Fruit fly (Drosophila melanogaster) whole organism, embryonic: ENCODE measurements around the gene CG17300.

Experiments used
- br ChIP-seq: fragments of >200 bp; optimal IDR thresholded peaks from 2 replicates; lab custom pipeline; 2017
- chm ChIP-seq: fragments of 200-800 bp; sonication (Bioruptor generic); IDR thresholded peaks from 2 replicates; pipeline ENCODE4 v1.3.6; 2022; ENCODE audit warnings: missing biosample characterization, missing genetic modification characterization
- pum ChIP-seq: fragments of 200-800 bp; sonication (Bioruptor generic); optimal IDR thresholded peaks from 2 replicates; lab custom pipeline; 2016; ENCODE audit warnings: missing biosample characterization, missing genetic modification characterization
- rib ChIP-seq: fragments of 200-800 bp; sonication (Bioruptor generic); IDR thresholded peaks from 2 replicates; pipeline ENCODE4 v1.3.6; 2022; ENCODE audit warnings: missing biosample characterization, missing genetic modification characterization

dm6 chr3L:13100438-13100837 is 13.3 kb upstream of the CG17300 start:
- no peak for TF ChIP-seq chm
- TF ChIP-seq rib (GFP tag; lab: Robert Waterston, UW), result no peak
- no peak for TF ChIP-seq br (lab: Kevin White, UChicago)
- TF ChIP-seq pum (GFP tag; lab: Kevin White, UChicago), result no peak
